Fruit fly (Drosophila melanogaster) whole organism, embryonic: ENCODE data around the gene CG13842.

ENCODE experiments used
- Awh ChIP-seq: fragments of 200-800 bp; sonication (Bioruptor generic); IDR thresholded peaks from 2 replicates; pipeline ENCODE4, ENCODE4 v1.3.6; 2022; ENCODE audit warnings: missing biosample characterization, missing genetic modification characterization
- Bgb ChIP-seq: fragments of 200-800 bp; sonication (Bioruptor generic); IDR thresholded peaks from 2 replicates; pipeline ENCODE4 v1.3.6; 2022; ENCODE audit warnings: missing biosample characterization, missing genetic modification characterization; ENCODE audit not compliant: partially characterized antibody
- Bteb2 ChIP-seq: fragments of 200-800 bp; sonication (Bioruptor generic); optimal IDR thresholded peaks from 2 replicates; lab custom pipeline; 2016; ENCODE audit warnings: missing biosample characterization, missing genetic modification characterization
- CG10431 ChIP-seq: fragments of 200-800 bp; sonication (Bioruptor generic); optimal IDR thresholded peaks from 3 replicates; lab custom pipeline; 2018; ENCODE audit warnings: missing biosample characterization, mild to moderate bottlenecking, missing genetic modification characterization
- CG10959 ChIP-seq: fragments of 200-800 bp; sonication (Bioruptor generic); IDR thresholded peaks from 2 replicates; pipeline ENCODE4 v1.3.6; 2022; ENCODE audit warnings: missing biosample characterization, missing genetic modification characterization
- CG11695 ChIP-seq: fragments of 200-800 bp; sonication (Bioruptor generic); IDR thresholded peaks from 3 replicates; pipeline ENCODE4 v1.3.6; 2022; ENCODE audit warnings: missing biosample characterization, missing genetic modification characterization
- CG16813 ChIP-seq: fragments of 200-800 bp; sonication (Bioruptor generic); IDR thresholded peaks from 3 replicates; pipeline ENCODE4 v1.3.6; 2022; ENCODE audit warnings: missing biosample characterization, missing genetic modification characterization; ENCODE audit not compliant: partially characterized antibody
- CG17568 ChIP-seq: fragments of 200-800 bp; sonication (Bioruptor generic); optimal IDR thresholded peaks from 2 replicates; lab custom pipeline; 2018; ENCODE audit warnings: missing biosample characterization, mild to moderate bottlenecking, missing genetic modification characterization, moderate library complexity
- CG18764 ChIP-seq: fragments of 200-800 bp; sonication (Bioruptor generic); optimal IDR thresholded peaks from 3 replicates; lab custom pipeline; 2016; ENCODE audit warnings: missing biosample characterization, missing genetic modification characterization
- CG2120 ChIP-seq: fragments of 200-800 bp; sonication (Bioruptor generic); optimal IDR thresholded peaks from 3 replicates; lab custom pipeline; 2016; ENCODE audit warnings: missing biosample characterization, missing genetic modification characterization
- CG2129 ChIP-seq: fragments of 200-800 bp; sonication (Bioruptor generic); IDR thresholded peaks from 2 replicates; pipeline ENCODE4 v1.3.6; 2022; ENCODE audit warnings: missing biosample characterization, missing genetic modification characterization; ENCODE audit not compliant: partially characterized antibody
- CG2889 ChIP-seq: fragments of 200-800 bp; sonication (Bioruptor generic); IDR thresholded peaks from 3 replicates; pipeline ENCODE4 v1.3.6; 2022; ENCODE audit warnings: missing biosample characterization, missing genetic modification characterization
- CG32767 ChIP-seq: fragments of 200-800 bp; sonication (Bioruptor generic); IDR thresholded peaks from 2 replicates; pipeline ENCODE4 v1.3.6; 2022; ENCODE audit warnings: missing biosample characterization, missing genetic modification characterization
- CG7271 ChIP-seq: fragments of 200-800 bp; sonication (Bioruptor generic); optimal IDR thresholded peaks from 2 replicates; lab custom pipeline; 2018; ENCODE audit warnings: missing biosample characterization, mild to moderate bottlenecking, missing genetic modification characterization, moderate library complexity
- Dll ChIP-seq: fragments of 200-800 bp; sonication (Bioruptor generic); IDR thresholded peaks from 4 replicates; pipeline ENCODE4 v1.3.6; 2022; ENCODE audit warnings: missing biosample characterization, missing genetic modification characterization; ENCODE audit not compliant: partially characterized antibody
- Doc3 ChIP-seq: fragments of 200-800 bp; sonication (Bioruptor generic); IDR thresholded peaks from 3 replicates; pipeline ENCODE4 v1.3.6; 2022; ENCODE audit warnings: missing biosample characterization, missing genetic modification characterization; ENCODE audit not compliant: partially characterized antibody
- Ets97D ChIP-seq: fragments of 200-800 bp; sonication (Bioruptor generic); optimal IDR thresholded peaks from 3 replicates; lab custom pipeline; 2016; ENCODE audit warnings: missing biosample characterization, missing genetic modification characterization
- HmgZ ChIP-seq: fragments of 200-800 bp; sonication (Bioruptor generic); optimal IDR thresholded peaks from 2 replicates; lab custom pipeline; 2018; ENCODE audit warnings: missing biosample characterization, mild to moderate bottlenecking, missing genetic modification characterization
- Kr ChIP-seq: fragments of 200-800 bp; sonication (Bioruptor generic); optimal IDR thresholded peaks from 2 replicates; lab custom pipeline; 2017; ENCODE audit warnings: missing biosample characterization, mild to moderate bottlenecking, missing genetic modification characterization
- Lpt ChIP-seq: fragments of >200 bp; optimal IDR thresholded peaks from 2 replicates; lab custom pipeline; 2018; ENCODE audit warnings: missing biosample characterization, missing genetic modification characterization
- MESR4 ChIP-seq: fragments of 200-800 bp; sonication (Bioruptor generic); optimal IDR thresholded peaks from 2 replicates; lab custom pipeline; 2018; ENCODE audit warnings: missing biosample characterization, mild to moderate bottlenecking, missing genetic modification characterization, moderate library complexity
- Med ChIP-seq: fragments of 200-800 bp; sonication (Bioruptor generic); peaks from one replicate; lab custom pipeline; 2016; ENCODE audit warnings: missing biosample characterization, missing genetic modification characterization, mild to moderate bottlenecking, inconsistent platforms, moderate library complexity
- Rx ChIP-seq: fragments of 200-800 bp; sonication (Bioruptor generic); IDR thresholded peaks from 2 replicates; pipeline ENCODE4 v1.3.6; 2022; ENCODE audit warnings: missing biosample characterization, missing genetic modification characterization
- Sin3A ChIP-seq: fragments of >200 bp; optimal IDR thresholded peaks from 2 replicates; lab custom pipeline; 2018
- Spps ChIP-seq: fragments of 200-800 bp; sonication (Bioruptor generic); optimal IDR thresholded peaks from 2 replicates; lab custom pipeline; 2018; ENCODE audit warnings: missing biosample characterization, mild to moderate bottlenecking, missing genetic modification characterization
- Sry-δ ChIP-seq: fragments of 200-800 bp; sonication (Bioruptor generic); optimal IDR thresholded peaks from 2 replicates; lab custom pipeline; 2016; ENCODE audit warnings: missing biosample characterization, missing genetic modification characterization
- ato ChIP-seq: fragments of 200-800 bp; sonication (Bioruptor generic); IDR thresholded peaks from 2 replicates; pipeline ENCODE4 v1.3.6; 2022; ENCODE audit warnings: missing biosample characterization, missing genetic modification characterization; ENCODE audit not compliant: partially characterized antibody
- az2 ChIP-seq: fragments of 200-800 bp; sonication (Bioruptor generic); optimal IDR thresholded peaks from 3 replicates; lab custom pipeline; 2016; ENCODE audit warnings: missing biosample characterization, missing genetic modification characterization
- bcd ChIP-seq: fragments of 200-800 bp; sonication (Bioruptor generic); optimal IDR thresholded peaks from 2 replicates; lab custom pipeline; 2017; ENCODE audit warnings: missing biosample characterization, mild to moderate bottlenecking, missing genetic modification characterization
- chm ChIP-seq: fragments of 200-800 bp; sonication (Bioruptor generic); IDR thresholded peaks from 2 replicates; pipeline ENCODE4 v1.3.6; 2022; ENCODE audit warnings: missing biosample characterization, missing genetic modification characterization
- da ChIP-seq: fragments of 200-800 bp; sonication (Bioruptor generic); optimal IDR thresholded peaks from 2 replicates; lab custom pipeline; 2016; ENCODE audit warnings: missing biosample characterization, missing genetic modification characterization
- disco-r ChIP-seq: fragments of 200-800 bp; sonication (Bioruptor generic); optimal IDR thresholded peaks from 2 replicates; lab custom pipeline; 2016; ENCODE audit warnings: missing biosample characterization, missing genetic modification characterization
- dysf ChIP-seq: fragments of 200-800 bp; sonication (Bioruptor generic); IDR thresholded peaks from 3 replicates; pipeline ENCODE4 v1.3.6; 2022; ENCODE audit warnings: missing biosample characterization, missing genetic modification characterization
- eve ChIP-seq, 2 experiments: fragments of >200 bp; optimal IDR thresholded peaks; 2 replicates each; lab custom pipeline; 2017; ENCODE audit warnings: missing biosample characterization in 2 of 2, missing genetic modification characterization in 2 of 2
- fd96Cb ChIP-seq: fragments of 200-800 bp; sonication (Bioruptor generic); optimal IDR thresholded peaks from 2 replicates; lab custom pipeline; 2018; ENCODE audit warnings: missing biosample characterization, mild to moderate bottlenecking, missing genetic modification characterization, moderate library complexity
- ftz-f1 ChIP-seq: fragments of 200-800 bp; sonication (Bioruptor generic); optimal IDR thresholded peaks from 2 replicates; lab custom pipeline; 2016; ENCODE audit warnings: missing biosample characterization, missing genetic modification characterization
- hkb ChIP-seq, 2 experiments: fragments of 200-800 bp in 1 of 2; fragments of >200 bp in 1 of 2; sonication (Bioruptor generic) in 1 of 2; IDR thresholded peaks in 1 of 2; optimal IDR thresholded peaks in 1 of 2; 2 replicates each; pipeline versions ENCODE4 v1.3.6 to Lab custom; 2017 to 2022; ENCODE audit warnings: missing biosample characterization in 1 of 2, missing genetic modification characterization in 1 of 2
- kah ChIP-seq: fragments of 200-800 bp; sonication (Bioruptor generic); optimal IDR thresholded peaks from 2 replicates; lab custom pipeline; 2018; ENCODE audit warnings: missing biosample characterization, mild to moderate bottlenecking, missing genetic modification characterization
- phol ChIP-seq: fragments of 200-800 bp; sonication (Bioruptor generic); optimal IDR thresholded peaks from 3 replicates; lab custom pipeline; 2018; ENCODE audit warnings: missing biosample characterization, mild to moderate bottlenecking, missing genetic modification characterization, moderate library complexity
- pros ChIP-seq: fragments of 200-800 bp; sonication (Bioruptor generic); optimal IDR thresholded peaks from 3 replicates; lab custom pipeline; 2019; ENCODE audit warnings: missing biosample characterization, mild to moderate bottlenecking, missing genetic modification characterization, moderate library complexity
- ranshi ChIP-seq: fragments of 200-800 bp; sonication (Bioruptor generic); IDR thresholded peaks from 2 replicates; pipeline ENCODE4 v1.3.6; 2022; ENCODE audit warnings: missing biosample characterization, missing genetic modification characterization
- sens ChIP-seq: fragments of 200-800 bp; sonication (Bioruptor generic); peaks from one replicate; lab custom pipeline; 2016; ENCODE audit warnings: missing biosample characterization, missing genetic modification characterization
- tap ChIP-seq: fragments of 200-800 bp; optimal IDR thresholded peaks from 3 replicates; lab custom pipeline; 2019; ENCODE audit warnings: missing biosample characterization, mild to moderate bottlenecking, missing genetic modification characterization, moderate library complexity
- tin ChIP-seq: fragments of 200-800 bp; sonication (Bioruptor generic); optimal IDR thresholded peaks from 3 replicates; lab custom pipeline; 2016; ENCODE audit warnings: missing biosample characterization, missing genetic modification characterization
- yki ChIP-seq: fragments of >200 bp; optimal IDR thresholded peaks from 3 replicates; lab custom pipeline; 2018

Gene CG13842

dm6 chr3R:22750534-22750947 is 43.5 kb upstream of the CG13842 start, which contains the start of the genes rumi, CG7029 and Usp12-46 (continued):
- TF ChIP-seq Ets97D (GFP tag; lab: Kevin White, UChicago) (peak; percentile 89), CG18764 (GFP tag; lab: Kevin White, UChicago) (peak; percentile 68), Doc3 (peak; percentile 83), Kr (GFP tag; lab: Kevin White, UChicago) (no peak), CG7271 (tag; lab: Kevin White, UChicago) (peak; percentile 58), fd96Cb (peak; percentile 82), yki (no peak), CG16813 (GFP tag; lab: Robert Waterston, UW) (peak; percentile 81), Awh (GFP tag; lab: Robert Waterston, UW) (peak; percentile 63), bcd (GFP tag; lab: Kevin White, UChicago) (peak; percentile 76), az2 (GFP tag; lab: Kevin White, UChicago) (peak; percentile 89), phol (tag; lab: Kevin White, UChicago) (peak; percentile 90), ftz-f1 (GFP tag; lab: Kevin White, UChicago) (peak; percentile 56)

DNA sequence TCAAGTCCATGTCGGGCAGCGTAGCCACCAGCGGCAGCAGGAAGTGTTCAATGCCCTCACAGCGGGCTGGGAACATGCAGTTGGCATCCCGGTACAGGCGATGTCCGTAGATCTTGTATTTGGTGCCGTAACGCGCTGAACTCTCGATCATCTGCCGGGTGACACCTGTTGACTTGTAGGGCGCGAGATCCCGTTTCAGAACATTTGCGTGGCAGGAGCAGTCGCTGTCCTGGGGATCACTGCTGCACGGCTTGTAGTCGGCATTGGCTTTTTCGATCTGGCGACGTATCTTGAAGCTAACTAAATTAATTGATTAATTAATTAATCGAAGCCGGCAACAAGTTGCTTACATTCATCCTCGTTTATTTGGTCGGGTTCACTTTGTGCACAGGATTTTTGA is 43.0 kb upstream of the CG13842 start:
- TF ChIP-seq Lpt (GFP tag; lab: Kevin White, UChicago) (no peak), pros (no peak), chm (GFP tag; lab: Robert Waterston, UW) (0 out of 2 replicates have a peak, but pooled peaks have one; percentile 10), kah (GFP tag; lab: Kevin White, UChicago) (peak; percentile 98)

DNA sequence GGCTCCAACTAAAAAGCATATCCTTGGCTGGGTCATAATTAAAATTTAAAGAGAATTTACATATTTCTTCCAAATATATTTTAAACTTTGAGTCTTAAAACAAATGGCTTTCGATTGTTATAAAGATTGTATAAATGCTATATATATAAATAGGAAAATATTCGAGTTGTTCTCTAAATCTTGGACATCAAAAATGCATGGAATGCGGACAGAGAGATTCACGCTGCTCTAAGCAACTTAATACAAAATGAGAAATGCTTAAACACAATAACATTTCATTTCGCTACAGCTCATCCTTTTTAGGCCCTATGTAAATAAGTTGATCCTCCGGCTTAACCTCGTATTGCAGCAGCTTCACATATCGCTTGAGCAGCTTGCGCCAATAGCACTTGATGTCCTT is 41.9 kb upstream of the CG13842 start, which contains the start of gene CG31139:
Gene CG31139 (minus strand): TSS at position 101 of the 400 bp plus-strand sequence.
- TF ChIP-seq Med (GFP tag; lab: Kevin White, UChicago) (peak; percentile 3), dysf (no peak), Bteb2 (GFP tag; lab: Kevin White, UChicago) (no peak)

- no peak for TF ChIP-seq ranshi (GFP tag; lab: Robert Waterston, UW)
- no peak for TF ChIP-seq disco-r
- TF ChIP-seq MESR4: peak; percentile 77
- no peak for TF ChIP-seq CG32767 (GFP tag; lab: Robert Waterston, UW)
- TF ChIP-seq ato (GFP tag; lab: Robert Waterston, UW): peak; percentile 61
- no peak for TF ChIP-seq Spps
- TF ChIP-seq CG2129 (GFP tag; lab: Robert Waterston, UW): no peak
- no peak for TF ChIP-seq fd96Cb
- TF ChIP-seq hkb (optimal IDR thresholded peaks at IDR 0.05; lab: Kevin White, UChicago): no peak
- peak; percentile 40 for TF ChIP-seq hkb (GFP tag; IDR thresholded peaks at IDR 0.05; lab: Robert Waterston, UW)
- peak; percentile 32 for TF ChIP-seq phol (tag; lab: Kevin White, UChicago)
- TF ChIP-seq tap (tag; lab: Kevin White, UChicago): no peak
- TF ChIP-seq CG17568 (GFP tag; lab: Kevin White, UChicago): no peak
- TF ChIP-seq CG2889 (GFP tag; lab: Robert Waterston, UW): no peak
- TF ChIP-seq Rx (GFP tag; lab: Robert Waterston, UW): no peak
- TF ChIP-seq Sin3A (lab: Kevin White, UChicago): peak; percentile 22
- TF ChIP-seq da (GFP tag; lab: Kevin White, UChicago): no peak
- peak; percentile 74 for TF ChIP-seq sens (GFP tag; lab: Kevin White, UChicago)
- peak; percentile 55 for TF ChIP-seq HmgZ (tag; lab: Kevin White, UChicago)
- no peak for TF ChIP-seq tin (GFP tag; lab: Kevin White, UChicago)
- TF ChIP-seq Bgb (GFP tag; lab: Robert Waterston, UW): peak; percentile 45; the same call in 1 of the 2 replicates
- peak; percentile 9 for TF ChIP-seq CG10431
- TF ChIP-seq CG2120: no peak
- TF ChIP-seq CG11695 (GFP tag; lab: Robert Waterston, UW): 0 out of 3 replicates have a peak, but pooled peaks have one; percentile 13
- TF ChIP-seq Dll (GFP tag; lab: Robert Waterston, UW): 0 out of 4 replicates have a peak, but pooled peaks have one; percentile 27
- no peak for TF ChIP-seq eve (GFP tag; optimal IDR thresholded peaks at IDR 0.05; lab: Kevin White, UChicago)
- TF ChIP-seq CG10959 (GFP tag; lab: Robert Waterston, UW): no peak
- TF ChIP-seq Sry-δ (GFP tag; lab: Kevin White, UChicago): peak; percentile 23
Observed at dm6 chr3R:22747423-22748090, 40.5 kb upstream of the CG13842 start, which contains the start of gene CG17141. Gene CG17141, minus strand, starts transcription at chr3R:22747599.
